Fruit fly (Drosophila melanogaster) whole organism, adult: Measurements from ENCODE around the gene CG33235.

Experiments used
- CG11617 ChIP-seq: fragments of 200-800 bp; sonication (Bioruptor generic); optimal IDR thresholded peaks from 2 replicates; lab custom pipeline; 2017; ENCODE audit warnings: mild to moderate bottlenecking, missing biosample characterization, missing genetic modification reagents, missing genetic modification characterization
- CG12768 ChIP-seq: fragments of 200-800 bp; sonication (Bioruptor generic); optimal IDR thresholded peaks from 2 replicates; lab custom pipeline; 2017; ENCODE audit warnings: missing biosample characterization, missing genetic modification characterization, mild to moderate bottlenecking, moderate library complexity, missing genetic modification reagents
- CG14711 ChIP-seq: fragments of 200-800 bp; sonication (Bioruptor generic); optimal IDR thresholded peaks from 2 replicates; lab custom pipeline; 2018; ENCODE audit warnings: missing biosample characterization, mild to moderate bottlenecking, missing genetic modification characterization, moderate library complexity
- CG1620 ChIP-seq: fragments of 200-800 bp; sonication (Bioruptor generic); optimal IDR thresholded peaks from 2 replicates; lab custom pipeline; 2016; ENCODE audit warnings: missing biosample characterization, missing genetic modification characterization
- CG33017 ChIP-seq: fragments of 200-800 bp; sonication (Bioruptor generic); optimal IDR thresholded peaks from 2 replicates; lab custom pipeline; 2018; ENCODE audit warnings: missing biosample characterization, mild to moderate bottlenecking, missing genetic modification characterization, moderate library complexity
- CG5204 ChIP-seq: fragments of 200-800 bp; sonication (Bioruptor generic); optimal IDR thresholded peaks from 2 replicates; lab custom pipeline; 2016; ENCODE audit warnings: missing biosample characterization, missing genetic modification characterization
- CG7045 ChIP-seq: fragments of 200-800 bp; sonication (Bioruptor generic); optimal IDR thresholded peaks from 2 replicates; lab custom pipeline; 2017; ENCODE audit warnings: missing biosample characterization, mild to moderate bottlenecking, missing genetic modification characterization
- CG7101 ChIP-seq: fragments of 200-800 bp; sonication (Bioruptor generic); optimal IDR thresholded peaks from 2 replicates; lab custom pipeline; 2018; ENCODE audit warnings: missing biosample characterization, mild to moderate bottlenecking, missing genetic modification characterization, moderate library complexity
- Clk ChIP-seq: fragments of 200-800 bp; sonication (Bioruptor generic); optimal IDR thresholded peaks from 2 replicates; lab custom pipeline; 2017; ENCODE audit warnings: missing biosample characterization, missing genetic modification characterization
- Crg-1 ChIP-seq: fragments of 200-800 bp; sonication (Bioruptor generic); optimal IDR thresholded peaks from 2 replicates; lab custom pipeline; 2016; ENCODE audit warnings: missing biosample characterization, missing genetic modification characterization
- Hr96 ChIP-seq: fragments of 200-800 bp; sonication (Bioruptor generic); optimal IDR thresholded peaks from 2 replicates; lab custom pipeline; 2016; ENCODE audit warnings: missing biosample characterization, missing genetic modification characterization
- Mnt ChIP-seq: fragments of 200-800 bp; sonication (Bioruptor generic); optimal IDR thresholded peaks from 2 replicates; lab custom pipeline; 2016; ENCODE audit warnings: missing biosample characterization, mild to moderate bottlenecking, missing genetic modification characterization
- bab1 ChIP-seq: fragments of 200-800 bp; sonication (Bioruptor generic); optimal IDR thresholded peaks from 3 replicates; lab custom pipeline; 2019; ENCODE audit warnings: missing biosample characterization, mild to moderate bottlenecking, missing genetic modification characterization, moderate library complexity
- cic ChIP-seq: fragments of 200-800 bp; sonication (Bioruptor generic); optimal IDR thresholded peaks from 2 replicates; lab custom pipeline; 2017; ENCODE audit warnings: missing biosample characterization, mild to moderate bottlenecking, missing genetic modification characterization, moderate library complexity
- cnc ChIP-seq, 2 experiments: fragments of >200 bp; optimal IDR thresholded peaks; 2 replicates each; lab custom pipeline; 2017
- kay ChIP-seq: fragments of 200-800 bp; sonication (Bioruptor generic); peaks from one replicate; lab custom pipeline; 2016; ENCODE audit warnings: missing biosample characterization, missing genetic modification characterization, borderline replicate concordance
- ovo ChIP-seq: fragments of 200-800 bp; sonication (Bioruptor generic); optimal IDR thresholded peaks from 2 replicates; lab custom pipeline; 2016; ENCODE audit warnings: missing biosample characterization, missing genetic modification characterization
- pad ChIP-seq: fragments of 200-800 bp; sonication (Bioruptor generic); optimal IDR thresholded peaks from 3 replicates; lab custom pipeline; 2017; ENCODE audit warnings: missing biosample characterization, missing genetic modification characterization, mild to moderate bottlenecking, moderate library complexity, missing genetic modification reagents
- tj ChIP-seq: fragments of 200-800 bp; sonication (Bioruptor generic); optimal IDR thresholded peaks from 3 replicates; lab custom pipeline; 2017; ENCODE audit warnings: missing biosample characterization, mild to moderate bottlenecking, missing genetic modification characterization, moderate library complexity
- toe ChIP-seq: fragments of 200-800 bp; sonication (Bioruptor generic); optimal IDR thresholded peaks from 2 replicates; lab custom pipeline; 2016; ENCODE audit warnings: missing biosample characterization, missing genetic modification characterization

Gene CG33235

DNA sequence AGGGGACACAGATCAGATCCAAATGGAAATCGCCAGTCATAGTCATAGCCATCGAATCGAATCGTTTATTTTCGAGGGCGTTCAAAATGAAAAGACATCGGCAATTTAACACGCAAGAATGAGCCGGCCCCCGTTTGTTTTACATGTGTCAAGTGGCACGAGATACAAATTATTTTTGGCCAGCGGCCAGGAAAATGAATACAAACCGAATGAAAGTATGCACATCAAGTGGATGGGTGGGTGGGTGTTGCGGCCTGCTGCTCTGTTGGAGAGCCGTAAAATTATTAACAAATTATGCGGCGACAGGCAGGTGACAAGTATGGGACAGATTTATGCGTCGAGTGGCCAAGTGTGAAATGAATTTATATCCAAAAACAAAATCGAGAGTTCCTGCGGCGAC, 27.3 kb downstream of the CG33235 start:
- TF ChIP-seq Crg-1 (GFP tag; lab: Kevin White, UChicago) (no peak), CG11617 (GFP tag; lab: Kevin White, UChicago) (no peak), CG5204 (no peak), cnc (optimal IDR thresholded peaks at IDR 0.05; lab: Kevin White, UChicago) (no peak), pad (GFP tag; lab: Kevin White, UChicago) (no peak), CG7101 (no peak), tj (no peak), bab1 (GFP tag; lab: Kevin White, UChicago) (no peak), Clk (GFP tag; lab: Kevin White, UChicago) (no peak), ovo (GFP tag; lab: Kevin White, UChicago) (no peak), Hr96 (no peak), CG7045 (GFP tag; lab: Kevin White, UChicago) (no peak), cic (no peak), toe (GFP tag; lab: Kevin White, UChicago) (no peak), kay (GFP tag; lab: Kevin White, UChicago) (no peak), CG33017 (no peak), CG12768 (GFP tag; lab: Kevin White, UChicago) (no peak), CG1620 (no peak), Mnt (GFP tag; lab: Kevin White, UChicago) (no peak)

DNA sequence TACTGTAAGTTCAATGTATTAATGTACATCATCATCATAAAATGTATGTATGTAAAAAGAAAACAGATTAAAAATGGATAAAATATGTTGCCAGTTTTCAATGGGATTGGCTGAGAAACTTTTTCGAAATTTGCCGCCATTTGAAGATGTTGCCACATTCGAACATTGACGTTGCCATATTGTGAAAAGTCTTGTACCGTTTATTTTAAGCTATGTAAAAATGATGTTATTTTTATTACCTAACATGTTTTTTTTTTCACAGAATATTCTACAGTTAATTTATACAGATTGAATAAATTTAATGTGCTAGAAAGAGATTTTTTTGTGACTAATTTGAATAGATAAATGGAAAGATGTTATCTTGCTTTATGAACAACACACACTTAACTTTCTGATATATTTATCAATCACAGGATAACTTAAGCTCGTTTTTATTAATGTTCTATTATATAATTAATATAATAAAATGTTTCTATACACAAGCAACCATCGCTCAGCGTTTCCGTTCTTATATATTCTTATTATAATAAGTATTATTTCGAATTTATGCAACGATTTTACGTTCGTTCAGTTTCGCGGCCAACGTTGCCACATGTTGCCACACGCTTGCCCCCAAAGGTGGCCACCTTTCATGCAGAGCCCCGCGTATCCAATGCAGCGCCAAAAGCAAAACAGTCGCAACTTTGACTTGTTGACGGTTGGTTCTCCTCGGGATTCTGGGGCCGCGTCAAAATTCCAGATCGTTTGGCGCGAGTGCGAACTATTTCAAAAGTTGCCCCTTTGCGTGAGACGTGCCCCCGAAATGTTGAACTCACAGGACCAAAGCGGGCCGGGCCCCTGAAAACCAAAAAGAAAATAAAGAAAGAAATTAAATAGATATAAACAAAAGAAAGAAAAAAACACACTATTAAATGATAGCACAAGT, 32.2 kb downstream of the CG33235 start, which contains the start of gene CG43155:
Gene CG43155, plus strand, starts transcription at position 875 of the 925 bp plus-strand sequence.
- TF ChIP-seq Clk (GFP tag; lab: Kevin White, UChicago) (no peak), CG14711 (tag; lab: Kevin White, UChicago) (no peak), cnc (optimal IDR thresholded peaks at IDR 0.05; lab: Kevin White, UChicago) (no peak), cic (no peak), CG7101 (no peak), CG1620 (no peak), CG12768 (GFP tag; lab: Kevin White, UChicago) (no peak), toe (GFP tag; lab: Kevin White, UChicago) (no peak), CG11617 (GFP tag; lab: Kevin White, UChicago) (no peak), tj (no peak)

DNA sequence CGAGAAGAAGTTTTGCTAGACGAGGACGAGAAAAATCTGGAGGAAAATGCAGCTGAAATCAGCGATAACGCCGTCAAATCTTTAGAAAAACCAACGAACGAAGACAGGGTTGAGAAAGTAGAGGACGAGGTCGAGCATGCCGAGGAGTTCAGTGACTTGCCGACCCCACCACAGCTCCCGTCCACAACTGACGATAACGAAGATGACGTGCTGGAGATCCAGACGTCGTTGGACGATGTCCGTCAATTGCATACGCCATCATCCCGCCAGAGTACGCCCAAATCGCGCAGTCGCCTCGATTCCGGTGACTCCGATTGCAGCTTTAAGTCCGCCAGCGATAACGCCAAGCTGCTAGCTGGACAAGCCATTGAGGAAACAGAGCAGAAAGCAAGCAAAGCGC, 34.2 kb downstream of the CG33235 start:
- TF ChIP-seq CG33017 (no peak), ovo (GFP tag; lab: Kevin White, UChicago) (no peak), Clk (GFP tag; lab: Kevin White, UChicago) (no peak), Mnt (GFP tag; lab: Kevin White, UChicago) (no peak), CG11617 (GFP tag; lab: Kevin White, UChicago) (no peak), CG1620 (no peak), pad (GFP tag; lab: Kevin White, UChicago) (no peak), Crg-1 (GFP tag; lab: Kevin White, UChicago) (no peak), bab1 (GFP tag; lab: Kevin White, UChicago) (no peak), cic (no peak), CG14711 (tag; lab: Kevin White, UChicago) (no peak), CG12768 (GFP tag; lab: Kevin White, UChicago) (no peak), Hr96 (no peak), cnc (optimal IDR thresholded peaks at IDR 0.05; lab: Kevin White, UChicago) (no peak)

DNA sequence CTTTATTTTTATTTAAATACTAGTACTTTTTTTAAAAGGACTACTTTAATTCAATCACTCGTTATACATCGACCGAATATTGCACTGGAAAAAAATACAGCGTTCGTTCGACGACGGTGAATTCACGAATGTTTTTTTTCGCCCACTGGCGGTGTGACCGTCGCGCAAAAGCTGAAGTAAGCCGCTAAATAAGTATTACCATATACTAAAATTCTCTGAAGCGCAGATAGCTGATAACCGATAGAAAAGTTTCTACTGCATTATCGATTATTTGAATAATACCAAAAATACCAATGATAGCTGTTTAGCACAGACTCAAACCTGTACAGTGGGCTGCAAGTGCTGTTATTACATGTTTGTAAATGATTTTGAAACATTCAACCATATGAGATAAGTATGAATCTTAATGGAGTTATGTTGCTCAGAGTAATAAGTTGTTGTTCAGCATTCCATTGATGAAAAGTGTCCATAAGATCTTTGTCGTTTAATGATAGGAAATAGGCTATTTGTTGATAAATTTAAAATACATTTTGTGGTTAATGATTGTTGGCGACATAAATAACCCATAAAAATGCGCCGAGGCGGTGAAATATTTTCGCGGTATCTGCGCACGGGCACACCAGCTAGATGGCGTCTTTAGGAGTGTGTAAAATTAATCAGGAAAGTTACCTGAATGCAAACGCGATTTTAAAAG, 37.0 kb downstream of the CG33235 start, which contains the start of the genes Evi5 and HP5:
Gene Evi5, minus strand, starts transcription at position 198 of the 694 bp plus-strand sequence.
Gene HP5, plus strand, starts transcription at position 598 of the 694 bp plus-strand sequence.
- TF ChIP-seq tj (no peak), CG1620 (peak; percentile 43), CG14711 (tag; lab: Kevin White, UChicago) (peak; percentile 24), CG7101 (peak; percentile 56), pad (GFP tag; lab: Kevin White, UChicago) (peak; percentile 26), toe (GFP tag; lab: Kevin White, UChicago) (peak; percentile 25), CG33017 (no peak), cnc (optimal IDR thresholded peaks at IDR 0.05; lab: Kevin White, UChicago) (no peak), kay (GFP tag; lab: Kevin White, UChicago) (no peak), cic (no peak), bab1 (GFP tag; lab: Kevin White, UChicago) (peak; percentile 33), CG11617 (GFP tag; lab: Kevin White, UChicago) (peak; percentile 14), Mnt (GFP tag; lab: Kevin White, UChicago) (peak; percentile 35), ovo (GFP tag; lab: Kevin White, UChicago) (peak; percentile 26), CG5204 (no peak), CG12768 (GFP tag; lab: Kevin White, UChicago) (no peak), Clk (GFP tag; lab: Kevin White, UChicago) (no peak), Hr96 (no peak), CG7045 (GFP tag; lab: Kevin White, UChicago) (no peak), Crg-1 (GFP tag; lab: Kevin White, UChicago) (no peak)

DNA sequence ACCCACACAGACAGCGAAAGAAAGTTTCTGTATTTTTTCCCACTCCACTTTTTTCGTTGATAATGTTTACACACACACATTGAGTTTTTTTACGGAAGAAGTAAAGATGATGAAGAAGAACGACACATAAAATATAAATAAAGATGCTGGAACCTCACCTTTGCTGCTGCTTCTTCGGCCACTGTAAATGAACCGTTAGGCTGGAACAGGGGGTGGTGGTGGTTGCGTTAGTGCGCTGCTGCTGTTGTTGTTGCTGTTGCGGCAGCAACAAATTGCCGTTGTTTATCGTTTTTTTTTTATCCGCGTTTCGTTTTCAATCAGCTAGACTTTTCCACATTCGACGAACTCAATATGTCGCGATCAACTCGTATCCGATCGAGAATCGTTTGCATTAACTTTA, 37.7 kb downstream of the CG33235 start:
- peak; percentile 47 for TF ChIP-seq ovo (GFP tag; lab: Kevin White, UChicago)
- no peak for TF ChIP-seq CG5204
